Worm (Caenorhabditis elegans) whole organism, L1 larva: Measurements from ENCODE around the gene C50C3.19.

Experiments
- C04F5.9 ChIP-seq: sonication (generic microtip); optimal IDR thresholded peaks from 2 replicates; lab custom pipeline; 2016; ENCODE audit warnings: missing genetic modification characterization, missing compliant biosample characterization
- C16A3.4 ChIP-seq: fragments of 150-350 bp; optimal IDR thresholded peaks from 2 replicates; lab custom pipeline; 2014; ENCODE audit warnings: missing biosample characterization, missing genetic modification characterization
- C34B4.2 ChIP-seq: sonication (generic microtip); optimal IDR thresholded peaks from 2 replicates; lab custom pipeline; 2017; ENCODE audit warnings: mild to moderate bottlenecking, missing genetic modification characterization, missing compliant biosample characterization
- aha-1 ChIP-seq: fragments of 150-350 bp; optimal IDR thresholded peaks from 2 replicates; lab custom pipeline; 2014; ENCODE audit warnings: missing biosample characterization, missing genetic modification characterization
- alr-1 ChIP-seq: fragments of 200-800 bp; sonication (Bioruptor generic); optimal IDR thresholded peaks from 2 replicates; lab custom pipeline; 2018; ENCODE audit warnings: borderline replicate concordance, mild to moderate bottlenecking, missing genetic modification characterization, missing compliant biosample characterization
- aly-2 ChIP-seq: fragments of 150-350 bp; optimal IDR thresholded peaks from 2 replicates; lab custom pipeline; 2014; ENCODE audit warnings: missing biosample characterization, missing genetic modification characterization
- ceh-8 ChIP-seq: fragments of 200-800 bp; sonication (Bioruptor generic); optimal IDR thresholded peaks from 2 replicates; lab custom pipeline; 2018; ENCODE audit warnings: mild to moderate bottlenecking, missing genetic modification characterization, moderate library complexity, missing compliant biosample characterization
- ceh-82 ChIP-seq, 3 experiments: fragments of 150-350 bp in 1 of 3; sonication (generic microtip) in 2 of 3; optimal IDR thresholded peaks; 2 replicates each; lab custom pipeline; 2014 to 2017; ENCODE audit warnings: missing biosample characterization in 3 of 3, missing genetic modification characterization in 3 of 3
- dpl-1 ChIP-seq, 3 experiments: fragments of 150-350 bp in 2 of 3; sonication (generic microtip) in 1 of 3; optimal IDR thresholded peaks; 2 replicates each; lab custom pipeline; 2014 to 2017; ENCODE audit warnings: missing biosample characterization in 3 of 3, missing genetic modification characterization in 3 of 3, missing genetic modification reagents in 3 of 3
- dsc-1 ChIP-seq: sonication (generic microtip); optimal IDR thresholded peaks from 2 replicates; lab custom pipeline; 2016; ENCODE audit warnings: mild to moderate bottlenecking, missing genetic modification characterization, missing compliant biosample characterization
- efl-3 ChIP-seq: fragments of 200-800 bp; sonication (Bioruptor generic); optimal IDR thresholded peaks from 2 replicates; lab custom pipeline; 2018; ENCODE audit warnings: mild to moderate bottlenecking, missing genetic modification characterization, missing compliant biosample characterization
- egl-13 ChIP-seq: sonication (generic microtip); optimal IDR thresholded peaks from 2 replicates; lab custom pipeline; 2016; ENCODE audit warnings: missing genotype, missing genetic modification reagents, missing genetic modification characterization, missing compliant biosample characterization
- egl-27 ChIP-seq, 2 experiments: fragments of 150-350 bp in 1 of 2; sonication (generic microtip); optimal IDR thresholded peaks; 3 replicates each; lab custom pipeline; 2017 to 2018; ENCODE audit warnings: missing biosample characterization in 2 of 2, missing genetic modification characterization in 2 of 2, missing genetic modification reagents in 2 of 2
- elt-3 ChIP-seq, 6 experiments: fragments of 150-350 bp in 1 of 6; sonication (generic microtip); optimal IDR thresholded peaks; 2 replicates each; lab custom pipeline; 2017 to 2018; ENCODE audit warnings: missing biosample characterization in 6 of 6, missing genetic modification characterization in 6 of 6, inconsistent platforms in 1 of 6
- fkh-10 ChIP-seq: sonication (generic microtip); optimal IDR thresholded peaks from 2 replicates; lab custom pipeline; 2017; ENCODE audit warnings: missing biosample characterization, missing genetic modification reagents, missing genetic modification characterization
- fos-1 ChIP-seq: fragments of 150-350 bp; optimal IDR thresholded peaks from 2 replicates; lab custom pipeline; 2014; ENCODE audit warnings: missing biosample characterization, missing genetic modification characterization
- grh-1 ChIP-seq: fragments of 200-800 bp; sonication (Bioruptor generic); IDR thresholded peaks from 2 replicates; pipeline ENCODE4 v1.3.6; 2022; ENCODE audit warnings: missing genetic modification reagents, missing genetic modification characterization, missing compliant biosample characterization
- hlh-17 ChIP-seq: fragments of 200-800 bp; sonication (Bioruptor generic); optimal IDR thresholded peaks from 2 replicates; lab custom pipeline; 2018; ENCODE audit warnings: missing genetic modification characterization, mild to moderate bottlenecking, missing compliant biosample characterization, moderate library complexity, borderline replicate concordance
- hlh-4 ChIP-seq: sonication (generic microtip); optimal IDR thresholded peaks from 2 replicates; lab custom pipeline; 2016; ENCODE audit warnings: mild to moderate bottlenecking, missing genetic modification characterization, missing compliant biosample characterization
- hpl-2 ChIP-seq: fragments of 150-350 bp; optimal IDR thresholded peaks from 2 replicates; lab custom pipeline; 2014; ENCODE audit warnings: missing biosample characterization, missing genetic modification reagents, missing genetic modification characterization
- irx-1 ChIP-seq: sonication (generic microtip); optimal IDR thresholded peaks from 2 replicates; lab custom pipeline; 2016; ENCODE audit warnings: missing genetic modification characterization, missing compliant biosample characterization
- jun-1 ChIP-seq: fragments of 150-350 bp; optimal IDR thresholded peaks from 2 replicates; lab custom pipeline; 2014; ENCODE audit warnings: missing biosample characterization, missing genetic modification reagents, missing genetic modification characterization
- lin-13 ChIP-seq: fragments of 150-350 bp; optimal IDR thresholded peaks from 2 replicates; lab custom pipeline; 2014; ENCODE audit warnings: missing biosample characterization, missing genetic modification reagents, missing genetic modification characterization
- lin-35 ChIP-seq, 2 experiments: fragments of 150-350 bp; optimal IDR thresholded peaks; 2 replicates each; lab custom pipeline; 2014; ENCODE audit warnings: missing biosample characterization in 2 of 2, missing genetic modification characterization in 2 of 2, missing genetic modification reagents in 2 of 2
- lin-39 ChIP-seq: fragments of 150-350 bp; optimal IDR thresholded peaks from 2 replicates; lab custom pipeline; 2014; ENCODE audit warnings: missing biosample characterization, missing genetic modification reagents, missing genetic modification characterization
- lir-3 ChIP-seq: sonication (generic microtip); optimal IDR thresholded peaks from 2 replicates; lab custom pipeline; 2016; ENCODE audit warnings: mild to moderate bottlenecking, missing genetic modification characterization, moderate library complexity, missing compliant biosample characterization; ENCODE audit not compliant: poor library complexity
- nhr-12 ChIP-seq: sonication (generic microtip); optimal IDR thresholded peaks from 2 replicates; lab custom pipeline; 2017; ENCODE audit warnings: missing biosample characterization, missing genetic modification characterization
- nhr-19 ChIP-seq: fragments of 200-800 bp; sonication (Bioruptor generic); conservative IDR thresholded peaks from 2 replicates; pipeline ENCODE4 v1.3.6; 2022; ENCODE audit warnings: missing genetic modification characterization, missing compliant biosample characterization
- nhr-20 ChIP-seq: sonication (generic microtip); optimal IDR thresholded peaks from 2 replicates; lab custom pipeline; 2016; ENCODE audit warnings: mild to moderate bottlenecking, missing genetic modification characterization, missing compliant biosample characterization
- nhr-237 ChIP-seq: fragments of 150-350 bp; optimal IDR thresholded peaks from 2 replicates; lab custom pipeline; 2014; ENCODE audit warnings: missing biosample characterization, missing genetic modification characterization
- nhr-28 ChIP-seq: fragments of 150-350 bp; optimal IDR thresholded peaks from 2 replicates; lab custom pipeline; 2014; ENCODE audit warnings: missing biosample characterization, missing genetic modification characterization
- nhr-47 ChIP-seq: sonication (generic microtip); optimal IDR thresholded peaks from 2 replicates; lab custom pipeline; 2016; ENCODE audit warnings: mild to moderate bottlenecking, missing genetic modification characterization, moderate library complexity, missing compliant biosample characterization
- nhr-71 ChIP-seq: sonication (generic microtip); optimal IDR thresholded peaks from 2 replicates; lab custom pipeline; 2016; ENCODE audit warnings: mild to moderate bottlenecking, missing genetic modification characterization, moderate library complexity, missing compliant biosample characterization
- nhr-90 ChIP-seq: sonication (generic microtip); optimal IDR thresholded peaks from 2 replicates; lab custom pipeline; 2016; ENCODE audit warnings: mild to moderate bottlenecking, missing genetic modification characterization, missing compliant biosample characterization; ENCODE audit not compliant: poor library complexity
- pag-3 ChIP-seq: sonication (generic microtip); optimal IDR thresholded peaks from 2 replicates; lab custom pipeline; 2017; ENCODE audit warnings: missing genetic modification characterization, mild to moderate bottlenecking, missing compliant biosample characterization, antibody characterized with exemption, borderline replicate concordance; ENCODE audit not compliant: insufficient read depth
- pqm-1 ChIP-seq: sonication (generic microtip); optimal IDR thresholded peaks from 3 replicates; lab custom pipeline; 2017; ENCODE audit warnings: missing biosample characterization, missing genetic modification characterization
- rnt-1 ChIP-seq: sonication (generic microtip); optimal IDR thresholded peaks from 2 replicates; lab custom pipeline; 2016; ENCODE audit warnings: mild to moderate bottlenecking, missing genetic modification characterization, moderate library complexity, missing compliant biosample characterization
- snu-23 ChIP-seq: sonication (generic microtip); optimal IDR thresholded peaks from 2 replicates; lab custom pipeline; 2016; ENCODE audit warnings: missing genetic modification characterization, missing compliant biosample characterization
- sptf-1 ChIP-seq: fragments of 150-350 bp; optimal IDR thresholded peaks from 2 replicates; lab custom pipeline; 2014; ENCODE audit warnings: missing biosample characterization, missing genetic modification characterization
- sup-37 ChIP-seq: fragments of 200-800 bp; sonication (Bioruptor generic); optimal IDR thresholded peaks from 2 replicates; lab custom pipeline; 2018; ENCODE audit warnings: mild to moderate bottlenecking, missing genetic modification characterization, missing compliant biosample characterization
- tbx-2 ChIP-seq: sonication (generic microtip); optimal IDR thresholded peaks from 2 replicates; lab custom pipeline; 2016; ENCODE audit warnings: missing genetic modification characterization, missing compliant biosample characterization
- tlp-1 ChIP-seq: fragments of 150-350 bp; optimal IDR thresholded peaks from 2 replicates; lab custom pipeline; 2014; ENCODE audit warnings: missing biosample characterization, missing genetic modification characterization
- unc-62 ChIP-seq: fragments of 150-350 bp; optimal IDR thresholded peaks from 2 replicates; lab custom pipeline; 2014; ENCODE audit warnings: missing biosample characterization, missing genetic modification reagents, missing genetic modification characterization
- vab-15 ChIP-seq: sonication (generic microtip); optimal IDR thresholded peaks from 2 replicates; lab custom pipeline; 2017; ENCODE audit warnings: missing genotype, mild to moderate bottlenecking, missing genetic modification characterization, missing compliant biosample characterization
- ztf-4 ChIP-seq: fragments of 150-350 bp; optimal IDR thresholded peaks from 2 replicates; lab custom pipeline; 2014; ENCODE audit warnings: missing biosample characterization, missing genetic modification characterization

Gene C50C3.19

DNA sequence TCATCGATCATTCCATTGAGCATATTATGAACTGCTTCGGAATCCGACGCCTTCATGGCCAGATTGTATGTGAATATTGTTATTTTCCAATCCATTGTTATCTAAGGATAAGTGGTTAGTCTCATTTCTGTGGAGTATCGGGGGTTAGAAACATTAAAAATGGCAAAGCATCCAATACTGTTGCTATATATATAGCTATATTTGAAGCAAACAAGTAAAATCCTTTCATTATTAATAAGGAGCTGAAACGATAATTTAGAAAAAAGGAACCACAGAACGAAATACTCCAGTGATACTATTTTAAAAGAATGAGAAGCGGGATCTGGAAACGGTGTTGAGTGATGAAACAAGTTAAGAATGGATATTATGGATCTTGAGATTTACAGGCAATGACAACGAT is 29.4 kb upstream of the C50C3.19 start, which contains the start of gene inpp-5K:
Gene inpp-5K, minus strand, starts transcription at position 101 of the 400 bp plus-strand sequence.
- TF ChIP-seq efl-3 (GFP tag; lab: Kevin White, UChicago) (no peak), aly-2 (peak; percentile 33)
- TF ChIP-seq, all 84 proteins: peak for 1

DNA sequence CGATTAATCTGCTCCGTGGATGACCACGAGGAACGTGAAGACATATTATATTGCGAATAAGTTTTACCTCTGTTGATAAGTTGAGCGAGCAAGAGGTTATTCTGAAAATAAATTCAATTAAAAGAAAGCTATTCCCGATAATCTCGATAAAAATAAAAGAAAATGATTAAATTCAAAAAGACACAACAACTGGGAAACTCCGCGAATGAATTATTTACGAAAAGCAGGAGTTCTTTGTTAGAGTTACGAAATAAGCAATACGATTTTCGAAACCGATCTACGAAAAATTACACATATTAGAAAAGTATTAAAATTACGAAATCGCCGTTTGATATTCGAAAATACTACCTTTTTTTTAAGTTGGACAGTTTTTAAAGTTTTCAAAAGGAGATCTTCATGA is 27.3 kb upstream of the C50C3.19 start, which contains the start of gene bath-42:
Gene bath-42, minus strand, starts transcription at position 101 of the 400 bp plus-strand sequence.
- TF ChIP-seq nhr-47 (tag; lab: Kevin White, UChicago): no peak
- TF ChIP-seq aly-2: no peak
- no peak for TF ChIP-seq sptf-1 (tag; lab: Kevin White, UChicago)
- TF ChIP-seq tlp-1 (tag; lab: Kevin White, UChicago): no peak
- no peak for TF ChIP-seq nhr-90
- no peak for TF ChIP-seq jun-1
- TF ChIP-seq ceh-8 (GFP tag; lab: Kevin White, UChicago): no peak
- TF ChIP-seq pag-3 (tag; lab: Kevin White, UChicago): no peak
- TF ChIP-seq dsc-1 (tag; lab: Kevin White, UChicago): no peak
- no peak for TF ChIP-seq aha-1 (tag; lab: Kevin White, UChicago)
- no peak for TF ChIP-seq hlh-17
- no peak for TF ChIP-seq rnt-1 (tag; lab: Kevin White, UChicago)
- no peak for TF ChIP-seq tbx-2 (tag; lab: Kevin White, UChicago)
- TF ChIP-seq nhr-237 (tag; lab: Kevin White, UChicago): no peak
- no peak for TF ChIP-seq grh-1 (GFP tag; lab: Robert Waterston, UW)
- no peak for TF ChIP-seq ceh-82 (tag; optimal IDR thresholded peaks at IDR 0.05; lab: Kevin White, UChicago)
- no peak for TF ChIP-seq sup-37 (GFP tag; lab: Kevin White, UChicago)
- TF ChIP-seq lin-39 (tag; lab: Kevin White, UChicago): no peak

DNA sequence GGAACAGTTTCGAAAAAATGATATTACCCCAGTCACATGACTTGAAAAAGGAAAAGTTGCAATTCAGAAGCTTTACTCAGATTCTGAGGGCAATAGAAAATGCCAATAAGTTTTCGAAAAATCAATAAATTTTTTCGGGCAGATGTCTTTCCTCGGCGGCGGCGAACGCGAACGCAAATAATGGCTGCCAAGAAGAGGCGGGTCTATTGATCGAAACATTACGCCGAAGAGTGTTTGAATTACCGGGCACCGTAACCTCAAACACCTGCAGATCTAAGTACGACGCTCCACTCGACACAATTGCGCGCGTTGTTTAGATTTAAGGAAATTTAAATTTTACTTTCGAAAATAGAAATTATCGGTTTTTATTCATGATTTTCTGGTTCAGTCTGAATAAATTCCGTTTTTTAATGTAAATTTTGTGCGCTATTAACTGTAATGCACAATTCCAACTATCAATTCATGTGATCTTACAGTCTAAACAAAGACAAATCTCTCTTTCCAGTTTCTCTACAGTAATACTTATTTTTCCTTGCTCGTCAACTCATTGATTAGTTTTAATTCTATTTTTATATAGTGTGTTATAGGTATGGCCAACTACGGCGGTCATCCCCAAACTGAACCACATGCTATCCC is 26.7 kb upstream of the C50C3.19 start, which contains the start of gene prp-8:
Gene prp-8, plus strand, starts transcription at position 586 of the 636 bp plus-strand sequence.
- TF ChIP-seq sptf-1 (tag; lab: Kevin White, UChicago): no peak
- TF ChIP-seq lin-35 (GFP tag; optimal IDR thresholded peaks at IDR 0.05; lab: Kevin White, UChicago): peak; percentile 95
- no peak for TF ChIP-seq alr-1 (tag; lab: Kevin White, UChicago)
- TF ChIP-seq nhr-90: peak; percentile 71
- peak; percentile 52 for TF ChIP-seq lir-3 (tag; lab: Kevin White, UChicago)
- no peak for TF ChIP-seq pqm-1 (tag; lab: Kevin White, UChicago)
- TF ChIP-seq hpl-2 (GFP tag; lab: Kevin White, UChicago): no peak
- TF ChIP-seq grh-1 (GFP tag; lab: Robert Waterston, UW): peak; percentile 46; the same call in 1 of the 2 replicates
- no peak for TF ChIP-seq tlp-1 (tag; lab: Kevin White, UChicago)
- no peak for TF ChIP-seq hlh-4 (tag; lab: Kevin White, UChicago)
- TF ChIP-seq nhr-71 (tag; lab: Kevin White, UChicago): peak; percentile 92
- TF ChIP-seq nhr-20 (tag; lab: Kevin White, UChicago): peak; percentile 90
- peak; percentile 68 for TF ChIP-seq egl-13 (tag; lab: Kevin White, UChicago)
- TF ChIP-seq C34B4.2 (tag; lab: Kevin White, UChicago): no peak
- TF ChIP-seq nhr-19 (GFP tag; lab: Robert Waterston, UW): peak; percentile 87
- TF ChIP-seq unc-62 (GFP tag; lab: Kevin White, UChicago): no peak
- TF ChIP-seq C16A3.4: peak; percentile 96
- TF ChIP-seq dpl-1 (GFP tag; optimal IDR thresholded peaks at IDR 0.05; lab: Kevin White, UChicago): peak; percentile 92 to 95 (median 93)
- peak; percentile 60 for TF ChIP-seq irx-1 (tag; lab: Kevin White, UChicago)
- TF ChIP-seq nhr-28 (tag; lab: Kevin White, UChicago): no peak
- no peak for TF ChIP-seq egl-27 (tag; optimal IDR thresholded peaks at IDR 0.05; lab: Kevin White, UChicago)
- TF ChIP-seq nhr-12 (tag; lab: Kevin White, UChicago): no peak
- peak; percentile 76 for TF ChIP-seq dsc-1 (tag; lab: Kevin White, UChicago)
- peak; percentile 66 for TF ChIP-seq sup-37 (GFP tag; lab: Kevin White, UChicago)
- peak; percentile 88 for TF ChIP-seq lin-13 (GFP tag; lab: Kevin White, UChicago)
- TF ChIP-seq fos-1 (tag; lab: Kevin White, UChicago): peak; percentile 67
- TF ChIP-seq elt-3 (tag; optimal IDR thresholded peaks at IDR 0.05; lab: Kevin White, UChicago): peak in 3 of 6 experiments; percentile 67 to 81 (median 75)
- peak; percentile 69 for TF ChIP-seq ztf-4 (tag; lab: Kevin White, UChicago)
- TF ChIP-seq vab-15 (tag; lab: Kevin White, UChicago): peak; percentile 95
- TF ChIP-seq jun-1: peak; percentile 79
- TF ChIP-seq snu-23: peak; percentile 94
- no peak for TF ChIP-seq efl-3 (GFP tag; lab: Kevin White, UChicago)
- peak; percentile 35 for TF ChIP-seq C04F5.9 (tag; lab: Kevin White, UChicago)
- TF ChIP-seq fkh-10 (GFP tag; lab: Kevin White, UChicago): peak; percentile 44
